Worm (Caenorhabditis elegans) whole organism, L4/young adult: Measurements from ENCODE around the gene F31D5.6.

Source experiments
- W03F9.2 ChIP-seq: fragments of 150-350 bp; optimal IDR thresholded peaks from 2 replicates; lab custom pipeline; 2014; ENCODE audit warnings: missing biosample characterization, missing genetic modification characterization
- dao-5 ChIP-seq: sonication (generic microtip); optimal IDR thresholded peaks from 2 replicates; lab custom pipeline; 2016; ENCODE audit warnings: missing genotype, missing genetic modification characterization, moderate library complexity, missing compliant biosample characterization
- him-1 ChIP-seq: sonication (generic microtip); optimal IDR thresholded peaks from 2 replicates; lab custom pipeline; 2016; ENCODE audit warnings: missing genotype, missing genetic modification reagents, missing genetic modification characterization, missing compliant biosample characterization

DNA sequence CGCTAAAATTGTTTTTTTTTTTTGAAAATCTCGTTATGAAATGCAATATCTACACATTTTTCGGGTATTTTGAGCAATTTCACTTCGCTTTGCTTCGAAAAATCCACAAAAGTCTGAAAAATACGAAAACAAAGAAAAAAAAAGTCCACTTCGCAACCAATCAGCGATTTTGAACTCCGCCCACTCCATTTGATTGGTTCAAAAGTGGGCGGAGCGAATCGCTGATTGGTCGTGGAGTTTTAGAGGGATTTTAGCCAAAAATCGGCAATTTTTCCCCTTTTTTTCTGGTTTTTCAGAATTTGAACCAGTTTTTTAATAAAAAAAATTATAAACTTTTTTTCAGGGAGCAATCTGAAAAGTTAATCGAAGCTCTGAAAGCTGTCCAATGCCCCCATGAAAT is 29.5 kb downstream of the F31D5.6 start:
- no peak for TF ChIP-seq W03F9.2 (tag; lab: Kevin White, UChicago)
- no peak for TF ChIP-seq him-1 (tag; lab: Kevin White, UChicago)
- TF ChIP-seq dao-5: no peak
